Worm (Caenorhabditis elegans): Measurements from ENCODE around the gene C13G3.12.
A peak's percentile ranks its signal among the peaks of the same experiment; 100 is the strongest.

The C13G3.12 gene

DNA sequence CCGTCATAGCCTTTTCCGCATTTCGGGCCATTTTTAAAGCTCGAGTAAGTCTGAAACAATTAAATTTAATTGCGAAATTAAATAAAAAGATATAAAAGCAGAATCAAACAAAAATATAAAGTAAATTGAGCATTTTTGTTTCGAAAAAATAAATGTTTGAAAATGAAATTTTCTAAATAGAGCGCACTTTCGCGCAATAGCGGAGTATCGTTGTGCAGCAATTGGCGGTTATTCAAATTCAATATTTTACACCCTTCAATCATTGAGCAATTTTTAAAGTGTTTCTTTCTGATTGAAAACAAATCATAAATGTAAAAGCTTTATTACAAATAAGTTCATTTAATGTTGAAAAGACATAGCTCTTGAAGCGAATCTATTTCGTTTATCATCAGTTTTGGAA lies 22.1 kb downstream of the C13G3.12 start, which contains the start of gene isy-1:
Gene isy-1, minus strand, starts transcription at position 50 of the 400 bp plus-strand sequence.
- TF ChIP-seq mab-5 (tag; optimal IDR thresholded peaks at IDR 0.05) (no peak), ceh-39 (tag; optimal IDR thresholded peaks at IDR 0.05) (peak; percentile 29), mep-1 (tag; optimal IDR thresholded peaks at IDR 0.05) (peak; percentile 54), pha-4 (tag; optimal IDR thresholded peaks at IDR 0.05) (peak; percentile 67), drap-1 (GFP tag; optimal IDR thresholded peaks at IDR 0.05) (no peak), ces-1 (GFP tag; optimal IDR thresholded peaks at IDR 0.05) (peak; percentile 86), flh-1 (GFP tag; optimal IDR thresholded peaks at IDR 0.05) (no peak), nhr-2 (tag; optimal IDR thresholded peaks at IDR 0.05) (peak; percentile 19), nhr-237 (tag; optimal IDR thresholded peaks at IDR 0.05) (peak; percentile 44), lsy-2 (tag; optimal IDR thresholded peaks at IDR 0.05) (peak; percentile 66), nhr-12 (tag; optimal IDR thresholded peaks at IDR 0.05) (no peak)

DNA sequence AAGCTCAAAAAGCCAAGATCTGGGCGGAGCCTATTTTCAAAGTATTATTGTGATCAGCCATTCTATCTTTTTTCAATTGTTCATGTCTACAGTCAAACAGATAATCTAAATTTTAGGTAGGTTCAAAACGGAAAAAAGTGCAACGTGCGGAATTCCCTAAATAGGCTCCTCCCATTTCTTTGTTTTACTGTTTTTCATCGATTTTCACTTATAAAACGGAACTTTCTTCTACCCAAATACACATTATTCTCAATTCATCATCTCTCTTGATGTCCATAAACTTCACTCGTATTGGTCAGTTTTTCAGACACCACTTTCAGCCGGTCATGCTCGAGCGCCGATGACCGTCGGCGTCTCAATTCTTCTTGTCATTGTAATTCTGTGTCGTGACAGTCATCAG lies 23.9 kb downstream of the C13G3.12 start, which contains the start of gene F53B7.7:
Gene F53B7.7, plus strand, starts transcription at position 301 of the 400 bp plus-strand sequence.
- TF ChIP-seq mep-1 (tag; optimal IDR thresholded peaks at IDR 0.05) (no peak), sem-2 (GFP tag; optimal IDR thresholded peaks at IDR 0.05) (no peak), ceh-43 (GFP tag; optimal IDR thresholded peaks at IDR 0.05) (no peak), hlh-1 (tag; optimal IDR thresholded peaks at IDR 0.05) (no peak), nhr-2 (tag; optimal IDR thresholded peaks at IDR 0.05) (no peak), snpc-4 (tag; optimal IDR thresholded peaks at IDR 0.05) (no peak), lin-13 (tag; optimal IDR thresholded peaks at IDR 0.05) (no peak), nhr-28 (tag; optimal IDR thresholded peaks at IDR 0.05) (no peak), cnd-1 (tag; optimal IDR thresholded peaks at IDR 0.05) (no peak), nhr-76 (tag; optimal IDR thresholded peaks at IDR 0.05) (no peak), sptf-1 (tag; optimal IDR thresholded peaks at IDR 0.05) (no peak), lsy-2 (tag; optimal IDR thresholded peaks at IDR 0.05) (no peak), flh-1 (GFP tag; optimal IDR thresholded peaks at IDR 0.05) (no peak), lin-32 (GFP tag; optimal IDR thresholded peaks at IDR 0.05) (no peak), unc-62 (GFP tag; optimal IDR thresholded peaks at IDR 0.05) (no peak), elt-1 (tag; optimal IDR thresholded peaks at IDR 0.05; ENCODE audit: borderline replicate concordance, insufficient read depth) (no peak), nhr-12 (tag; optimal IDR thresholded peaks at IDR 0.05) (no peak), pha-4 (tag; optimal IDR thresholded peaks at IDR 0.05) (no peak), ceh-39 (tag; optimal IDR thresholded peaks at IDR 0.05) (no peak)

DNA sequence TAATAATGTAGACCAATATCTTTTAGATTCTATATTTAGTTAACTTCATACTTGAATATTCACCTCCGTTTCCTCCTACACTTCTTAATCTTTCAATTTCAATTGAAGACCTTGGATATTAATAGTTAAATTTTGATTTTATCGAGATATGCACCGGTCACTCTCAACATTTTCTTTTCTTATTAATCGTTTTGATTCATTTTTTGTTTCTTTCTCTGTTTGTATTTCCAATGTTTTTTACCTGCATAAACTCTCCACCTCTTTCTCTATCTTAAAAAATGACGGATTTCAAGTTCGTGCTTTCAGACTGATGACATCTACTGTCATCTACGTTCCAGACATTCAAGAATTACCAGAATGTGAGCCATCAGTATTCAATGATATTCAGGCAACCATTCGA lies 30.9 kb downstream of the C13G3.12 start, which contains the start of gene frpr-9:
Gene frpr-9, plus strand, starts transcription at position 301 of the 400 bp plus-strand sequence.
- TF ChIP-seq nhr-76 (tag; optimal IDR thresholded peaks at IDR 0.05), result no peak
- TF ChIP-seq mab-5 (tag; optimal IDR thresholded peaks at IDR 0.05), result no peak
- no peak for TF ChIP-seq ceh-83 (GFP tag; optimal IDR thresholded peaks at IDR 0.05)
- TF ChIP-seq unc-62 (GFP tag; optimal IDR thresholded peaks at IDR 0.05), result no peak
- no peak for TF ChIP-seq ceh-39 (tag; optimal IDR thresholded peaks at IDR 0.05)
- no peak for TF ChIP-seq unc-39 (tag; optimal IDR thresholded peaks at IDR 0.05)
- no peak for TF ChIP-seq drap-1 (GFP tag; optimal IDR thresholded peaks at IDR 0.05)
- no peak for TF ChIP-seq pha-4 (tag; optimal IDR thresholded peaks at IDR 0.05)
- TF ChIP-seq ces-1 (GFP tag; optimal IDR thresholded peaks at IDR 0.05), result no peak
- TF ChIP-seq nhr-12 (tag; optimal IDR thresholded peaks at IDR 0.05), result no peak
- TF ChIP-seq ztf-11 (tag; optimal IDR thresholded peaks at IDR 0.05), result no peak
- TF ChIP-seq sem-2 (GFP tag; optimal IDR thresholded peaks at IDR 0.05), result no peak
- no peak for TF ChIP-seq elt-1 (tag; optimal IDR thresholded peaks at IDR 0.05; ENCODE audit: borderline replicate concordance, insufficient read depth)
- no peak for TF ChIP-seq nhr-28 (tag; optimal IDR thresholded peaks at IDR 0.05)
- TF ChIP-seq lsy-2 (tag; optimal IDR thresholded peaks at IDR 0.05), result no peak
- TF ChIP-seq mls-2 (tag; optimal IDR thresholded peaks at IDR 0.05), result no peak
- TF ChIP-seq elt-3 (tag; optimal IDR thresholded peaks at IDR 0.05), result no peak
- no peak for TF ChIP-seq lin-32 (GFP tag; optimal IDR thresholded peaks at IDR 0.05)
- TF ChIP-seq tbx-8 (GFP tag; optimal IDR thresholded peaks at IDR 0.05), result no peak

DNA sequence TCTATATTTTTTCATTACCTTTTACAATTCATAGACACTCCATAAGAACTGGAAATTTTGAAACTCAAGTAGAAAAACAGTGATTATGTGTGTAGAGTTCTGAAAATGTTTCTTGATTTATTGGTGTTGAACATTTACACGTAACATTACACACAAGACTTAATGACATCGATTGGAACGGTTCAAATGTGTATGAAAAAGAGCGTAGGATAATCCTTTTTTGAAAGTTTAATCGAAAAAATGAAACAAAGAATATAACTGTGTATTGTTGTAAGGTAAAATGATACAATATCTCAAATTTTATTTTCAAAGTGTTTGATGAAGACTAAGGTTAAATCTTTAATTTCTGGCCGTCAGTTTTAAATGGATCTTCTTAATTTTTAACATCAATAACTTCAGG lies 41.6 kb downstream of the C13G3.12 start, which contains the start of gene fig-1:
Gene fig-1, minus strand, starts transcription at position 101 of the 400 bp plus-strand sequence.
- no peak for TF ChIP-seq nhr-12 (tag; optimal IDR thresholded peaks at IDR 0.05)
- no peak for TF ChIP-seq snpc-4 (tag; optimal IDR thresholded peaks at IDR 0.05)
- no peak for TF ChIP-seq ceh-39 (tag; optimal IDR thresholded peaks at IDR 0.05)
- no peak for TF ChIP-seq mab-5 (tag; optimal IDR thresholded peaks at IDR 0.05)
- TF ChIP-seq unc-39 (tag; optimal IDR thresholded peaks at IDR 0.05), result no peak
- TF ChIP-seq ceh-83 (GFP tag; optimal IDR thresholded peaks at IDR 0.05), result no peak
- TF ChIP-seq zip-8 (tag; optimal IDR thresholded peaks at IDR 0.05), result no peak
- no peak for TF ChIP-seq cnd-1 (tag; optimal IDR thresholded peaks at IDR 0.05)
- no peak for TF ChIP-seq nhr-2 (tag; optimal IDR thresholded peaks at IDR 0.05)
- TF ChIP-seq ztf-11 (tag; optimal IDR thresholded peaks at IDR 0.05), result no peak
- TF ChIP-seq drap-1 (GFP tag; optimal IDR thresholded peaks at IDR 0.05), result no peak
- no peak for TF ChIP-seq bed-3 (GFP tag; optimal IDR thresholded peaks at IDR 0.05)
- TF ChIP-seq elt-1 (tag; optimal IDR thresholded peaks at IDR 0.05; ENCODE audit: borderline replicate concordance, insufficient read depth), result no peak

All from whole organism, mixed stage, embryonic.